Worm (Caenorhabditis elegans): ENCODE results near the gene ran-5.

The ran-5 gene

ce11 chrII:6049546-6049945 is 1.6 kb downstream of the ran-5 start:
- TF ChIP-seq sma-9 (GFP tag; optimal IDR thresholded peaks at IDR 0.05) (peak; percentile 59), sma-9 (tag; optimal IDR thresholded peaks at IDR 0.05) (no peak), nhr-77 (tag; optimal IDR thresholded peaks at IDR 0.05) (no peak), nhr-21 (tag; optimal IDR thresholded peaks at IDR 0.05) (no peak), blmp-1 (tag; optimal IDR thresholded peaks at IDR 0.05; ENCODE audit: insufficient read depth) (no peak), zag-1 (tag; optimal IDR thresholded peaks at IDR 0.05) (no peak), sma-3 (GFP tag; optimal IDR thresholded peaks at IDR 0.05) (peak; percentile 3), nhr-23 (tag; optimal IDR thresholded peaks at IDR 0.05) (no peak), fos-1 (tag; optimal IDR thresholded peaks at IDR 0.05) (peak; percentile 57), gmeb-1 (tag; optimal IDR thresholded peaks at IDR 0.05) (peak; percentile 3), crh-2 (tag; optimal IDR thresholded peaks at IDR 0.05) (peak; percentile 54), mab-5 (tag; optimal IDR thresholded peaks at IDR 0.05) (no peak), R02D3.7 (tag; optimal IDR thresholded peaks at IDR 0.05) (no peak), nhr-11 (tag; optimal IDR thresholded peaks at IDR 0.05) (no peak), ztf-1 (GFP tag; conservative IDR thresholded peaks at IDR 0.05) (no peak), sem-4 (tag; optimal IDR thresholded peaks at IDR 0.05) (no peak)

- no peak for TF ChIP-seq nhr-77 (tag; optimal IDR thresholded peaks at IDR 0.05)
- TF ChIP-seq sma-9 (GFP tag; optimal IDR thresholded peaks at IDR 0.05), result peak; percentile 51
- no peak for TF ChIP-seq sma-9 (tag; optimal IDR thresholded peaks at IDR 0.05)
- TF ChIP-seq fos-1 (tag; optimal IDR thresholded peaks at IDR 0.05), result peak; percentile 33
- peak; percentile 11 for TF ChIP-seq crh-2 (tag; optimal IDR thresholded peaks at IDR 0.05)
Observed at ce11 chrII:6050120-6050519, 2.2 kb downstream of the ran-5 start, which contains the start of gene gldc-1. TSS of gene gldc-1 (plus strand) at chrII:6050420.

- TF ChIP-seq unc-55 (GFP tag; optimal IDR thresholded peaks at IDR 0.05) (peak; percentile 19), nhr-129 (tag; optimal IDR thresholded peaks at IDR 0.05) (no peak)
Observed at ce11 chrII:6055927-6056326, 8.0 kb downstream of the ran-5 start, which contains the start of gene R12C12.7. TSS of gene R12C12.7 (minus strand) at chrII:6055985.

- TF ChIP-seq ceh-16 (tag; optimal IDR thresholded peaks at IDR 0.05), result peak; percentile 45
- TF ChIP-seq F13H6.1 (tag; optimal IDR thresholded peaks at IDR 0.05), result peak; percentile 83
- TF ChIP-seq zag-1 (tag; optimal IDR thresholded peaks at IDR 0.05), result peak; percentile 4
- no peak for TF ChIP-seq unc-62 (GFP tag; optimal IDR thresholded peaks at IDR 0.05)
- TF ChIP-seq nhr-237 (tag; optimal IDR thresholded peaks at IDR 0.05), result no peak
- no peak for TF ChIP-seq mdl-1 (tag; optimal IDR thresholded peaks at IDR 0.05)
- no peak for TF ChIP-seq elt-1 (tag; optimal IDR thresholded peaks at IDR 0.05)
- TF ChIP-seq nhr-21 (tag; optimal IDR thresholded peaks at IDR 0.05), result peak; percentile 79
- no peak for TF ChIP-seq lin-39 (tag; optimal IDR thresholded peaks at IDR 0.05)
- TF ChIP-seq nhr-6 (tag; optimal IDR thresholded peaks at IDR 0.05), result peak; percentile 72
- TF ChIP-seq ztf-11 (tag; optimal IDR thresholded peaks at IDR 0.05), result no peak
- TF ChIP-seq ztf-4 (tag; optimal IDR thresholded peaks at IDR 0.05), result peak; percentile 43
- TF ChIP-seq ZK546.5 (tag; optimal IDR thresholded peaks at IDR 0.05), result no peak
- no peak for TF ChIP-seq lin-11 (tag; optimal IDR thresholded peaks at IDR 0.05)
- TF ChIP-seq lsy-2 (tag; optimal IDR thresholded peaks at IDR 0.05), result peak; percentile 77 to 91
- TF ChIP-seq C34F6.9 (tag; optimal IDR thresholded peaks at IDR 0.05), result peak; percentile 70
- peak; percentile 36 for TF ChIP-seq egl-27 (tag; optimal IDR thresholded peaks at IDR 0.05)
- TF ChIP-seq nhr-10 (tag; optimal IDR thresholded peaks at IDR 0.05), result no peak
- no peak for TF ChIP-seq ceh-82 (tag; optimal IDR thresholded peaks at IDR 0.05)
- no peak for TF ChIP-seq aly-2 (tag; optimal IDR thresholded peaks at IDR 0.05)
- TF ChIP-seq mbf-1 (tag; optimal IDR thresholded peaks at IDR 0.05), result no peak
- TF ChIP-seq nhr-77 (tag; optimal IDR thresholded peaks at IDR 0.05), result no peak
- peak; percentile 95 for TF ChIP-seq sma-9 (GFP tag; optimal IDR thresholded peaks at IDR 0.05)
- TF ChIP-seq sma-9 (tag; optimal IDR thresholded peaks at IDR 0.05), result no peak
- peak; percentile 72 for TF ChIP-seq snpc-4 (tag; optimal IDR thresholded peaks at IDR 0.05)
- TF ChIP-seq dmd-4 (tag; optimal IDR thresholded peaks at IDR 0.05), result peak; percentile 6
- peak; percentile 56 for TF ChIP-seq nhr-129 (tag; optimal IDR thresholded peaks at IDR 0.05)
- TF ChIP-seq gmeb-1 (tag; optimal IDR thresholded peaks at IDR 0.05), result peak; percentile 98
- peak; percentile 77 for TF ChIP-seq crh-2 (tag; optimal IDR thresholded peaks at IDR 0.05)
- peak; percentile 71 for TF ChIP-seq lin-13 (GFP tag; optimal IDR thresholded peaks at IDR 0.05)
- peak; percentile 43 for TF ChIP-seq mab-5 (tag; optimal IDR thresholded peaks at IDR 0.05)
- peak; percentile 59 for TF ChIP-seq sem-4 (tag; optimal IDR thresholded peaks at IDR 0.05)
- no peak for TF ChIP-seq unc-39 (tag; optimal IDR thresholded peaks at IDR 0.05)
- no peak for TF ChIP-seq nhr-11 (tag; optimal IDR thresholded peaks at IDR 0.05)
- TF ChIP-seq alr-1 (tag; optimal IDR thresholded peaks at IDR 0.05), result no peak
- no peak for TF ChIP-seq nhr-23 (tag; optimal IDR thresholded peaks at IDR 0.05)
- peak; percentile 75 for TF ChIP-seq unc-55 (GFP tag; optimal IDR thresholded peaks at IDR 0.05)
- TF ChIP-seq nhr-25 (tag; optimal IDR thresholded peaks at IDR 0.05), result no peak
- no peak for TF ChIP-seq ztf-1 (GFP tag; conservative IDR thresholded peaks at IDR 0.05)
- TF ChIP-seq sma-3 (GFP tag; optimal IDR thresholded peaks at IDR 0.05), result peak; percentile 90
- TF ChIP-seq nhr-12 (tag; optimal IDR thresholded peaks at IDR 0.05), result no peak
- no peak for TF ChIP-seq skn-1 (tag; optimal IDR thresholded peaks at IDR 0.05)
- peak; percentile 5 for TF ChIP-seq fos-1 (tag; optimal IDR thresholded peaks at IDR 0.05)
- no peak for TF ChIP-seq peb-1 (tag; optimal IDR thresholded peaks at IDR 0.05)
Observed at ce11 chrII:6061495-6061894, 13.6 kb downstream of the ran-5 start.

Measured in whole organism, L2 larva.